Fruit fly (Drosophila melanogaster) whole organism, embryonic: ENCODE data around the gene CG10137.

ENCODE experiments used
- Ada2b ChIP-seq: fragments of 200-800 bp; sonication (Bioruptor generic); IDR thresholded peaks from 2 replicates; pipeline ENCODE4 v1.3.6; 2022; ENCODE audit warnings: missing biosample characterization, missing genetic modification characterization
- Atf6 ChIP-seq: fragments of 200-800 bp; sonication (Bioruptor generic); IDR thresholded peaks from 2 replicates; pipeline ENCODE4 v1.3.6; 2022; ENCODE audit warnings: missing biosample characterization, missing genetic modification characterization
- C15 ChIP-seq: fragments of 200-800 bp; sonication (Bioruptor generic); IDR thresholded peaks from 3 replicates; pipeline ENCODE4 v1.3.6; 2022; ENCODE audit warnings: missing biosample characterization, missing genetic modification characterization
- CG1024 ChIP-seq: fragments of 200-800 bp; sonication (Bioruptor generic); IDR thresholded peaks from 2 replicates; pipeline ENCODE4 v1.3.6; 2022; ENCODE audit warnings: missing biosample characterization, missing genetic modification characterization
- CG10366 ChIP-seq: fragments of 200-800 bp; sonication (Bioruptor generic); IDR thresholded peaks from 2 replicates; pipeline ENCODE4 v1.3.6; 2022; ENCODE audit warnings: missing biosample characterization, missing genetic modification characterization
- CG10979 ChIP-seq: fragments of 200-800 bp; sonication (Bioruptor generic); optimal IDR thresholded peaks from 2 replicates; lab custom pipeline; 2018; ENCODE audit warnings: missing biosample characterization, mild to moderate bottlenecking, missing genetic modification characterization, moderate library complexity
- CG11085 ChIP-seq: fragments of 200-800 bp; sonication (Bioruptor generic); IDR thresholded peaks from 2 replicates; pipeline ENCODE4 v1.3.6; 2022; ENCODE audit warnings: missing biosample characterization, missing genetic modification characterization
- CG12942 ChIP-seq: fragments of 200-800 bp; sonication (Bioruptor generic); optimal IDR thresholded peaks from 3 replicates; lab custom pipeline; 2016; ENCODE audit warnings: missing biosample characterization, missing genetic modification characterization
- CG13296 ChIP-seq: fragments of 200-800 bp; sonication (Bioruptor generic); optimal IDR thresholded peaks from 3 replicates; lab custom pipeline; 2018; ENCODE audit warnings: missing biosample characterization, mild to moderate bottlenecking, missing genetic modification characterization
- CG17186 ChIP-seq: fragments of 200-800 bp; sonication (Bioruptor generic); optimal IDR thresholded peaks from 3 replicates; lab custom pipeline; 2017; ENCODE audit warnings: missing biosample characterization, missing genetic modification reagents, missing genetic modification characterization
- CG17361 ChIP-seq: fragments of 200-800 bp; sonication (Bioruptor generic); IDR thresholded peaks from 3 replicates; pipeline ENCODE4 v1.3.6; 2022; ENCODE audit warnings: missing biosample characterization, missing genetic modification characterization
- CG17829 ChIP-seq: fragments of 200-800 bp; optimal IDR thresholded peaks from 2 replicates; lab custom pipeline; 2019; ENCODE audit warnings: missing biosample characterization, mild to moderate bottlenecking, missing genetic modification characterization, moderate library complexity
- CG18619 ChIP-seq: fragments of 200-800 bp; sonication (Bioruptor generic); optimal IDR thresholded peaks from 3 replicates; lab custom pipeline; 2017; ENCODE audit warnings: missing biosample characterization, mild to moderate bottlenecking, missing genetic modification characterization
- CG30403 ChIP-seq: fragments of 200-800 bp; sonication (Bioruptor generic); optimal IDR thresholded peaks from 3 replicates; lab custom pipeline; 2016; ENCODE audit warnings: missing biosample characterization, missing genetic modification characterization
- CG3847 ChIP-seq: fragments of 200-800 bp; sonication (Bioruptor generic); IDR thresholded peaks from 2 replicates; pipeline ENCODE4 v1.3.6; 2022; ENCODE audit warnings: missing biosample characterization, missing genetic modification characterization
- CG3995 ChIP-seq: fragments of 200-800 bp; sonication (Bioruptor generic); optimal IDR thresholded peaks from 3 replicates; lab custom pipeline; 2016; ENCODE audit warnings: missing biosample characterization, missing genetic modification characterization
- CG42726 ChIP-seq: fragments of 200-800 bp; sonication (Bioruptor generic); IDR thresholded peaks from 2 replicates; pipeline ENCODE4 v1.3.6; 2022; ENCODE audit warnings: missing biosample characterization, missing genetic modification characterization; ENCODE audit not compliant: partially characterized antibody
- CG5180 ChIP-seq: fragments of 200-800 bp; sonication (Bioruptor generic); optimal IDR thresholded peaks from 3 replicates; lab custom pipeline; 2017; ENCODE audit warnings: missing biosample characterization, missing genetic modification characterization, mild to moderate bottlenecking, moderate library complexity, missing genetic modification reagents
- CG7271 ChIP-seq: fragments of 200-800 bp; sonication (Bioruptor generic); optimal IDR thresholded peaks from 2 replicates; lab custom pipeline; 2018; ENCODE audit warnings: missing biosample characterization, mild to moderate bottlenecking, missing genetic modification characterization, moderate library complexity
- CG7357 ChIP-seq: fragments of 200-800 bp; sonication (Bioruptor generic); IDR thresholded peaks from 3 replicates; pipeline ENCODE4 v1.3.6; 2022; ENCODE audit warnings: missing biosample characterization, missing genetic modification characterization
- CG9817 ChIP-seq: fragments of 200-800 bp; sonication (Bioruptor generic); optimal IDR thresholded peaks from 2 replicates; lab custom pipeline; 2018; ENCODE audit warnings: missing biosample characterization, mild to moderate bottlenecking, missing genetic modification characterization, moderate library complexity
- Dbx ChIP-seq: fragments of 200-800 bp; sonication (Bioruptor generic); IDR thresholded peaks from 3 replicates; pipeline ENCODE4 v1.3.6; 2022; ENCODE audit warnings: missing biosample characterization, missing genetic modification characterization
- Doc2 ChIP-seq: fragments of 200-800 bp; sonication (Bioruptor generic); IDR thresholded peaks from 2 replicates; pipeline ENCODE4 v1.3.6; 2022; ENCODE audit warnings: missing biosample characterization, missing genetic modification characterization
- Elba2 ChIP-seq: fragments of 200-800 bp; sonication (Bioruptor generic); optimal IDR thresholded peaks from 3 replicates; lab custom pipeline; 2016; ENCODE audit warnings: missing biosample characterization, missing genetic modification characterization
- HmgD ChIP-seq: fragments of 200-800 bp; sonication (Bioruptor generic); optimal IDR thresholded peaks from 3 replicates; lab custom pipeline; 2016; ENCODE audit warnings: missing biosample characterization, missing genetic modification characterization
- Lhr ChIP-seq: fragments of 200-800 bp; sonication (Bioruptor generic); optimal IDR thresholded peaks from 3 replicates; lab custom pipeline; 2017; ENCODE audit warnings: mild to moderate bottlenecking, missing biosample characterization, missing genetic modification reagents, missing genetic modification characterization
- Myb ChIP-seq: fragments of 200-800 bp; sonication (Bioruptor generic); optimal IDR thresholded peaks from 2 replicates; lab custom pipeline; 2016; ENCODE audit warnings: missing biosample characterization, missing genetic modification characterization
- Neu2 ChIP-seq: fragments of 200-800 bp; sonication (Bioruptor generic); optimal IDR thresholded peaks from 3 replicates; lab custom pipeline; 2016; ENCODE audit warnings: missing biosample characterization, missing genetic modification characterization, borderline replicate concordance
- Opbp ChIP-seq: fragments of 200-800 bp; sonication (Bioruptor generic); IDR thresholded peaks from 3 replicates; pipeline ENCODE4 v1.3.6; 2022; ENCODE audit warnings: missing biosample characterization, missing genetic modification characterization; ENCODE audit not compliant: partially characterized antibody
- Ssrp ChIP-seq: fragments of 200-800 bp; sonication (Bioruptor generic); optimal IDR thresholded peaks from 2 replicates; lab custom pipeline; 2018; ENCODE audit warnings: missing biosample characterization, mild to moderate bottlenecking, missing genetic modification characterization, moderate library complexity
- Trl ChIP-seq, 3 experiments: fragments of >200 bp in 2 of 3; fragments of 200-800 bp in 1 of 3; sonication (Bioruptor generic) in 1 of 3; optimal IDR thresholded peaks; 2 replicates in 1 of 3; 3 replicates in 2 of 3; lab custom pipeline; 2016 to 2017; ENCODE audit warnings: missing biosample characterization in 1 of 3, missing genetic modification characterization in 1 of 3
- al ChIP-seq: fragments of 200-800 bp; sonication (Bioruptor generic); IDR thresholded peaks from 2 replicates; pipeline ENCODE4 v1.3.6; 2022; ENCODE audit warnings: missing biosample characterization, missing genetic modification characterization
- cad ChIP-seq: fragments of >200 bp; optimal IDR thresholded peaks from 2 replicates; lab custom pipeline; 2017; ENCODE audit warnings: missing biosample characterization, missing genetic modification characterization
- dm ChIP-seq: fragments of 200-800 bp; sonication (Bioruptor generic); optimal IDR thresholded peaks from 3 replicates; lab custom pipeline; 2016; ENCODE audit warnings: missing biosample characterization, missing genetic modification characterization
- dpn ChIP-seq, 2 experiments: fragments of 200-800 bp; sonication (Bioruptor generic); optimal IDR thresholded peaks; 3 replicates each; lab custom pipeline; 2016; ENCODE audit warnings: missing biosample characterization in 2 of 2, missing genetic modification characterization in 2 of 2
- fu2 ChIP-seq: fragments of 200-800 bp; sonication (Bioruptor generic); optimal IDR thresholded peaks from 2 replicates; lab custom pipeline; 2016; ENCODE audit warnings: missing biosample characterization, missing genetic modification characterization
- gem ChIP-seq: fragments of 200-800 bp; sonication (Bioruptor generic); optimal IDR thresholded peaks from 2 replicates; lab custom pipeline; 2019; ENCODE audit warnings: missing biosample characterization, mild to moderate bottlenecking, missing genetic modification characterization, moderate library complexity
- hkb ChIP-seq, 2 experiments: fragments of 200-800 bp in 1 of 2; fragments of >200 bp in 1 of 2; sonication (Bioruptor generic) in 1 of 2; IDR thresholded peaks in 1 of 2; optimal IDR thresholded peaks in 1 of 2; 2 replicates each; pipeline versions ENCODE4 v1.3.6 to Lab custom; 2017 to 2022; ENCODE audit warnings: missing biosample characterization in 1 of 2, missing genetic modification characterization in 1 of 2
- inv ChIP-seq: fragments of 200-800 bp; sonication (Bioruptor generic); IDR thresholded peaks from 2 replicates; pipeline ENCODE4 v1.3.6; 2022; ENCODE audit warnings: missing biosample characterization, missing genetic modification characterization; ENCODE audit not compliant: partially characterized antibody
- ken ChIP-seq: fragments of 200-800 bp; sonication (Bioruptor generic); IDR thresholded peaks from 3 replicates; pipeline ENCODE4 v1.3.6; 2022; ENCODE audit warnings: missing biosample characterization, missing genetic modification characterization
- knrl ChIP-seq: fragments of 200-800 bp; sonication (Bioruptor generic); IDR thresholded peaks from 3 replicates; pipeline ENCODE4 v1.3.6; 2022; ENCODE audit warnings: missing biosample characterization, missing genetic modification characterization; ENCODE audit not compliant: partially characterized antibody
- lmd ChIP-seq: fragments of 200-800 bp; sonication (Bioruptor generic); IDR thresholded peaks from 2 replicates; pipeline ENCODE4 v1.3.6; 2022; ENCODE audit warnings: missing biosample characterization, missing genetic modification characterization
- maf-S ChIP-seq: fragments of 200-800 bp; sonication (Bioruptor generic); optimal IDR thresholded peaks from 2 replicates; lab custom pipeline; 2016; ENCODE audit warnings: missing biosample characterization, missing genetic modification characterization
- org-1 ChIP-seq: fragments of 200-800 bp; sonication (Bioruptor generic); optimal IDR thresholded peaks from 2 replicates; lab custom pipeline; 2017; ENCODE audit warnings: missing biosample characterization, missing genetic modification characterization
- pnt ChIP-seq: fragments of 200-800 bp; sonication (Bioruptor generic); optimal IDR thresholded peaks from 3 replicates; lab custom pipeline; 2016; ENCODE audit warnings: missing biosample characterization, missing genetic modification characterization
- pzg ChIP-seq: fragments of 200-800 bp; sonication (Bioruptor generic); optimal IDR thresholded peaks from 3 replicates; lab custom pipeline; 2018; ENCODE audit warnings: missing biosample characterization, mild to moderate bottlenecking, missing genetic modification characterization, moderate library complexity
- so ChIP-seq: fragments of 200-800 bp; sonication (Bioruptor generic); IDR thresholded peaks from 3 replicates; pipeline ENCODE4 v1.3.6; 2022; ENCODE audit warnings: missing biosample characterization, missing genetic modification characterization
- stwl ChIP-seq: fragments of 200-800 bp; sonication (Bioruptor generic); optimal IDR thresholded peaks from 3 replicates; lab custom pipeline; 2018; ENCODE audit warnings: missing biosample characterization, mild to moderate bottlenecking, missing genetic modification characterization, moderate library complexity

Gene CG10137

DNA sequence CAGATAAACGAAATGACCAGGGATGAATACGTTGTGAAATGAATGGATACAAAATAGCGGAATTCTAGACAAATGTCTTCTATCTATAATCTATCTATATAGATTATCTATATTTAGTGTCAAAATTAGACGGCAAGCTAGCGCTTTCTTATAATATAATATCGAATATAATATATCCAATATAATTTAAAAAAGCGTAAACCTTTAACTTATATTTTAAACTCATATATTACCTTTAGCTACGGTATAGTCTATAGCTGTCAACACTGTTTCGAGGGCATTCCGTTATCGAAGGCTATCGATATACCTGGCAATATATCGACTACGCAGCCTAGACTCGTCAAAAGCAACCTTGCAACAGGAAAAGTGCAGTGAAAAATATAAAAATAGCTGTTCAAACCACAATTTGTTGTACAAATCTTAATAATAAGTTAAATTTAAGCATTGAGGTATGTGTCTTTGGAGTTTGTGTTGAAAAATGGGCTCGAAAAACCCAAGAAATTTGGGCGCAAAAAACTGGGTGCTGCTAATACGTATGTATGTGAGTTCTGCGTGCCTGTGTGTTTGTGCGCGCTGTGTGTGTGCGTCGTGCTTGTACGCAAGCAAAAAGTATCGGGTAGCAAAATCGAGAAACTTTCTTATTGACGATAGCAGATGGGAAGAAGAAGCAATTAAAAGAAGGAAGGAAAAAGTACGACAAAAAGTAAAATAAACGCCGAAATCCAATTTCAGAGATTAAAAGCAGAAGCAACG, 33.4 kb upstream of the CG10137 start, which contains the start of the genes swm and Ctu2 (continued):
- peak; percentile 62 for TF ChIP-seq Dbx (GFP tag; lab: Robert Waterston, UW)
- TF ChIP-seq CG5180 (GFP tag; lab: Kevin White, UChicago), result no peak
- TF ChIP-seq CG3995 (GFP tag; lab: Kevin White, UChicago), result peak; percentile 3
- no peak for TF ChIP-seq so (GFP tag; lab: Robert Waterston, UW)
- TF ChIP-seq lmd (GFP tag; lab: Robert Waterston, UW), result peak; percentile 51
- peak; percentile 56; the same call in 1 of the 2 replicates for TF ChIP-seq al (GFP tag; lab: Robert Waterston, UW)
- TF ChIP-seq cad, result no peak
- no peak for TF ChIP-seq fu2 (GFP tag; lab: Kevin White, UChicago)
- TF ChIP-seq CG11085, result 0 out of 2 replicates have a peak, but pooled peaks have one; percentile 50
- peak; percentile 66 for TF ChIP-seq CG3847
- TF ChIP-seq Ssrp (tag; lab: Kevin White, UChicago), result peak; percentile 70
- TF ChIP-seq CG10366, result peak; percentile 25; the same call in 1 of the 2 replicates
- TF ChIP-seq C15 (GFP tag; lab: Robert Waterston, UW), result 0 out of 3 replicates have a peak, but pooled peaks have one; percentile 7
- peak; percentile 24 for TF ChIP-seq HmgD (GFP tag; lab: Kevin White, UChicago)
- no peak for TF ChIP-seq Myb
- TF ChIP-seq CG17186 (GFP tag; lab: Kevin White, UChicago), result peak; percentile 47
- TF ChIP-seq CG17829, result peak; percentile 72
- TF ChIP-seq CG1024 (GFP tag; lab: Robert Waterston, UW), result no peak
- 0 out of 2 replicates have a peak, but pooled peaks have one; percentile 11 for TF ChIP-seq CG42726 (GFP tag; lab: Robert Waterston, UW)
- TF ChIP-seq stwl (tag; lab: Kevin White, UChicago), result peak; percentile 61
- peak; percentile 54; the same call in 1 of the 2 replicates for TF ChIP-seq Ada2b (GFP tag; lab: Robert Waterston, UW)
- no peak for TF ChIP-seq Neu2
- TF ChIP-seq CG10979 (tag; lab: Kevin White, UChicago), result peak; percentile 67
- peak; percentile 20 for TF ChIP-seq dm (GFP tag; lab: Kevin White, UChicago)
- peak; percentile 34; the same call in 2 of the 3 replicates for TF ChIP-seq Opbp (GFP tag; lab: Robert Waterston, UW)
- peak; percentile 90 for TF ChIP-seq Elba2 (GFP tag; lab: Kevin White, UChicago)
- no peak for TF ChIP-seq hkb (optimal IDR thresholded peaks at IDR 0.05; lab: Kevin White, UChicago)
- peak; percentile 55; the same call in 1 of the 2 replicates for TF ChIP-seq hkb (GFP tag; IDR thresholded peaks at IDR 0.05; lab: Robert Waterston, UW)
- 0 out of 3 replicates have a peak, but pooled peaks have one; percentile 36 for TF ChIP-seq CG7357 (GFP tag; lab: Robert Waterston, UW)
- no peak; the same call in 1 of the 2 replicates for TF ChIP-seq Atf6
- TF ChIP-seq maf-S (GFP tag; lab: Kevin White, UChicago), result no peak
- peak; percentile 69; the same call in 2 of the 3 replicates for TF ChIP-seq knrl
- peak; percentile 87 for TF ChIP-seq CG17361 (GFP tag; lab: Robert Waterston, UW)
- no peak for TF ChIP-seq Trl (optimal IDR thresholded peaks at IDR 0.05; lab: Kevin White, UChicago)
- TF ChIP-seq Trl (GFP tag; optimal IDR thresholded peaks at IDR 0.05; lab: Kevin White, UChicago), result no peak
- no peak for TF ChIP-seq pnt
- TF ChIP-seq Doc2 (GFP tag; lab: Robert Waterston, UW), result no peak
- TF ChIP-seq gem (tag; lab: Kevin White, UChicago), result no peak
- no peak for TF ChIP-seq Lhr (GFP tag; lab: Kevin White, UChicago)
- peak; percentile 79 for TF ChIP-seq CG9817 (tag; lab: Kevin White, UChicago)
- TF ChIP-seq CG12942 (GFP tag; lab: Kevin White, UChicago), result peak; percentile 31
- no peak for TF ChIP-seq CG7271 (tag; lab: Kevin White, UChicago)
- peak; percentile 48 for TF ChIP-seq pzg (GFP tag; lab: Kevin White, UChicago)
- TF ChIP-seq CG13296 (GFP tag; lab: Kevin White, UChicago), result peak; percentile 68
- peak; percentile 60 for TF ChIP-seq CG18619
- TF ChIP-seq CG30403, result peak; percentile 78
- no peak for TF ChIP-seq org-1 (GFP tag; lab: Kevin White, UChicago)
- 0 out of 3 replicates have a peak, but pooled peaks have one; percentile 33 for TF ChIP-seq ken (GFP tag; lab: Robert Waterston, UW)
- peak; percentile 62 for TF ChIP-seq inv (GFP tag; lab: Robert Waterston, UW)
- TF ChIP-seq dpn (GFP tag; optimal IDR thresholded peaks at IDR 0.05; lab: Kevin White, UChicago), result peak; percentile 1 to 71
